Fruit fly (Drosophila melanogaster): ENCODE data around the gene hyx.

- TF ChIP-seq Dll (optimal IDR thresholded peaks at IDR 0.05) (no peak), usp (GFP tag; optimal IDR thresholded peaks at IDR 0.05) (no peak)
Measured at dm6 chr3R:9074934-9075333, 36.4 kb downstream of the hyx start.
